Worm (Caenorhabditis elegans) whole organism, late embryonic: Measurements from ENCODE around the gene mrpl-37.

ENCODE experiments used
- ama-1 ChIP-seq: fragments of 150-350 bp; optimal IDR thresholded peaks from 2 replicates; lab custom pipeline; 2014
- ceh-24 ChIP-seq: sonication (generic microtip); optimal IDR thresholded peaks from 2 replicates; lab custom pipeline; 2016; ENCODE audit warnings: mild to moderate bottlenecking, missing genetic modification characterization, missing compliant biosample characterization
- dve-1 ChIP-seq: sonication (generic microtip); optimal IDR thresholded peaks from 2 replicates; lab custom pipeline; 2017; ENCODE audit warnings: antibody characterized with exemption, mild to moderate bottlenecking, missing genetic modification characterization, missing compliant biosample characterization
- ets-4 ChIP-seq: sonication (generic microtip); optimal IDR thresholded peaks from 2 replicates; lab custom pipeline; 2016; ENCODE audit warnings: missing genetic modification characterization, missing compliant biosample characterization
- eyg-1 ChIP-seq: sonication (generic microtip); optimal IDR thresholded peaks from 2 replicates; lab custom pipeline; 2016; ENCODE audit warnings: missing genotype, missing genetic modification characterization, missing compliant biosample characterization
- mec-3 ChIP-seq: sonication (generic microtip); optimal IDR thresholded peaks from 2 replicates; lab custom pipeline; 2016; ENCODE audit warnings: borderline replicate concordance, missing genetic modification characterization, missing compliant biosample characterization

DNA sequence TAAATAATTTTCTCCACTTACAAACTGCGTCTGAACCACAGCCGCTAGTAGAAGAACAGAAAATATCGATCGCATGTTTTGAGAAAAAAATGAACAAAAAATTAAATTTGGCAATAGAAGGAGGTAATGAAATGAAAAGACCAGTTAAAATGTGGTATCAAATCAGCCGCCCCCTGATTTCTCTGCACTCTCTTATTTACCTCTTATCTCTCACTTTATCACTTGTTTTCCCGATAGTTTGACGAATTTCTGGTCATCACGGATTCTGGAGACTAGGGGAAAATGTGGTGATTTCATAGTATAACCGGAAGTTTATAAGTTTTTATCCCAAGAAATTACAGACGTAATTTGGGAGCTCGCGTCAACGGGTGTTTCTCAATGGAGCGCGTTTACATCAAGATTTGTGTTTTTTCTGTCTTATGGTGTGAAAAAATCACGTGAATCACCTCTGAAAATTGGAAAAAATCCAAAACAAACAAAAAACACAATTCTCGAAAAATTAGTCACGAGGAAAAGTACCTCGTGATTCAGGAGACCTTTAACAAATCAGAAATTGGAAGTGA lies 18.9 kb upstream of the mrpl-37 start, which contains the start of gene clec-146:
- TF ChIP-seq ama-1 (lab: Kevin White, UChicago), result no peak
- TF ChIP-seq mec-3 (tag; lab: Kevin White, UChicago), result no peak
- TF ChIP-seq ceh-24, result no peak
- no peak for TF ChIP-seq ets-4 (tag; lab: Kevin White, UChicago)
- TF ChIP-seq eyg-1 (tag; lab: Kevin White, UChicago), result no peak
- no peak for TF ChIP-seq dve-1 (tag; lab: Kevin White, UChicago)
